Worm (Caenorhabditis elegans): ENCODE results near the gene C40H1.3.

DNA sequence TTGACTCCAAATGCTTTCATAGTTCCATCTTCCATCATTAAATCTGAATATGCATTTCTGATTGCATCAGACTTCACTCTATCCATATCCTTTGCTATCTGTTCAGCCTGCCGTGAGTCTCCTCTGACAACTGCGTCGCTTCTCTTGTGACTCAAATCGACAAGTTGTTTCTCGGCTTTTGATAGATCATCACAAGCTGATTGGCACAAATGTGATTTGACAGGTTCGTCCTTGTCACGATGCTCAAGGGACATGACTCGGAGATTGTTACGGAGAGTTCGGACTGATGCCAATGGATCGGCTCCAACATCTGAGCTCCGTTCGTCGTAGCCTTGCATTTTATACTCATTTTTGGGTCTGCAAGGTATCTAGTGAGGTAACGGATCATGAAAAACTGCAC is 434 bp downstream of the C40H1.3 start:
- TF ChIP-seq ztf-29 (GFP tag; IDR thresholded peaks at IDR 0.05) = no peak
- TF ChIP-seq ztf-23 (GFP tag; IDR thresholded peaks at IDR 0.05) = no peak
- no peak for TF ChIP-seq med-1 (GFP tag; optimal IDR thresholded peaks at IDR 0.05; ENCODE audit: insufficient read depth)
- TF ChIP-seq cog-1 (tag; optimal IDR thresholded peaks at IDR 0.05) = no peak
- no peak for TF ChIP-seq flt-1 (GFP tag; IDR thresholded peaks at IDR 0.05)
- no peak for TF ChIP-seq T22C8.4 (GFP tag; IDR thresholded peaks at IDR 0.05)

Measured in whole organism, midembryonic.